Fruit fly (Drosophila melanogaster) whole organism, embryonic: ENCODE measurements around the gene Jon99Ci.

Experiments used
- ATbp ChIP-seq: fragments of 200-800 bp; sonication (Bioruptor generic); optimal IDR thresholded peaks from 2 replicates; lab custom pipeline; 2017; ENCODE audit warnings: missing biosample characterization, mild to moderate bottlenecking, missing genetic modification characterization, missing genetic modification reagents
- C15 ChIP-seq: fragments of 200-800 bp; sonication (Bioruptor generic); IDR thresholded peaks from 3 replicates; pipeline ENCODE4 v1.3.6; 2022; ENCODE audit warnings: missing biosample characterization, missing genetic modification characterization
- CG1024 ChIP-seq: fragments of 200-800 bp; sonication (Bioruptor generic); IDR thresholded peaks from 2 replicates; pipeline ENCODE4 v1.3.6; 2022; ENCODE audit warnings: missing biosample characterization, missing genetic modification characterization
- CG11456 ChIP-seq: fragments of 200-800 bp; sonication (Bioruptor generic); IDR thresholded peaks from 3 replicates; pipeline ENCODE4 v1.3.6; 2022; ENCODE audit warnings: missing biosample characterization, missing genetic modification characterization
- CG12744 ChIP-seq: fragments of 200-800 bp; sonication (Bioruptor generic); optimal IDR thresholded peaks from 2 replicates; lab custom pipeline; 2016; ENCODE audit warnings: missing biosample characterization, missing genetic modification characterization
- CG13624 ChIP-seq: fragments of 200-800 bp; sonication (Bioruptor generic); optimal IDR thresholded peaks from 2 replicates; lab custom pipeline; 2016; ENCODE audit warnings: missing biosample characterization, missing genetic modification characterization
- CG14860 ChIP-seq: fragments of 200-800 bp; sonication (Bioruptor generic); IDR thresholded peaks from 3 replicates; pipeline ENCODE4 v1.3.6; 2022; ENCODE audit warnings: missing biosample characterization, missing genetic modification characterization; ENCODE audit not compliant: partially characterized antibody
- CG1529 ChIP-seq: fragments of 200-800 bp; sonication (Bioruptor generic); optimal IDR thresholded peaks from 3 replicates; lab custom pipeline; 2018; ENCODE audit warnings: missing biosample characterization, missing genetic modification characterization
- CG16779 ChIP-seq: fragments of 200-800 bp; sonication (Bioruptor generic); IDR thresholded peaks from 2 replicates; pipeline ENCODE4 v1.3.6; 2022; ENCODE audit warnings: missing biosample characterization, missing genetic modification characterization
- CG17361 ChIP-seq: fragments of 200-800 bp; sonication (Bioruptor generic); IDR thresholded peaks from 3 replicates; pipeline ENCODE4 v1.3.6; 2022; ENCODE audit warnings: missing biosample characterization, missing genetic modification characterization
- CG4282 ChIP-seq: fragments of 200-800 bp; sonication (Bioruptor generic); optimal IDR thresholded peaks from 2 replicates; lab custom pipeline; 2016; ENCODE audit warnings: missing biosample characterization, missing genetic modification characterization
- CG6272 ChIP-seq: fragments of 200-800 bp; sonication (Bioruptor generic); IDR thresholded peaks from 2 replicates; pipeline ENCODE4 v1.3.6; 2022; ENCODE audit warnings: missing biosample characterization, missing genetic modification characterization
- CG6654 ChIP-seq: fragments of 200-800 bp; sonication (Bioruptor generic); optimal IDR thresholded peaks from 2 replicates; lab custom pipeline; 2017; ENCODE audit warnings: missing biosample characterization, mild to moderate bottlenecking, missing genetic modification characterization
- CG6813 ChIP-seq: fragments of 200-800 bp; sonication (Bioruptor generic); optimal IDR thresholded peaks from 2 replicates; lab custom pipeline; 2017; ENCODE audit warnings: missing biosample characterization, missing genetic modification characterization, mild to moderate bottlenecking, moderate library complexity, missing genetic modification reagents
- CG8281 ChIP-seq: fragments of 200-800 bp; sonication (Bioruptor generic); optimal IDR thresholded peaks from 2 replicates; lab custom pipeline; 2018; ENCODE audit warnings: missing biosample characterization, mild to moderate bottlenecking, missing genetic modification characterization, moderate library complexity
- CG8944 ChIP-seq: fragments of 200-800 bp; sonication (Bioruptor generic); optimal IDR thresholded peaks from 3 replicates; lab custom pipeline; 2016; ENCODE audit warnings: missing biosample characterization, missing genetic modification characterization
- Dek ChIP-seq: fragments of 200-800 bp; sonication (Bioruptor generic); optimal IDR thresholded peaks from 3 replicates; lab custom pipeline; 2019; ENCODE audit warnings: missing biosample characterization, mild to moderate bottlenecking, missing genetic modification characterization, moderate library complexity
- E2f1 ChIP-seq: fragments of 200-800 bp; sonication (Bioruptor generic); IDR thresholded peaks from 2 replicates; pipeline ENCODE4 v1.3.6; 2022; ENCODE audit warnings: missing biosample characterization, missing genetic modification characterization
- GATAe ChIP-seq: fragments of 200-800 bp; sonication (Bioruptor generic); conservative IDR thresholded peaks from 2 replicates; pipeline ENCODE4 v1.3.6; 2022; ENCODE audit warnings: missing biosample characterization, missing genetic modification characterization
- HLH4C ChIP-seq: fragments of 200-800 bp; sonication (Bioruptor generic); IDR thresholded peaks from 3 replicates; pipeline ENCODE4 v1.3.6; 2022; ENCODE audit warnings: missing biosample characterization, missing genetic modification characterization; ENCODE audit not compliant: partially characterized antibody
- Hey ChIP-seq: fragments of 200-800 bp; sonication (Bioruptor generic); optimal IDR thresholded peaks from 3 replicates; lab custom pipeline; 2018; ENCODE audit warnings: missing biosample characterization, mild to moderate bottlenecking, missing genetic modification characterization
- Hr39 ChIP-seq: fragments of >200 bp; optimal IDR thresholded peaks from 2 replicates; lab custom pipeline; 2017
- Nf-YC ChIP-seq: fragments of 200-800 bp; optimal IDR thresholded peaks from 3 replicates; lab custom pipeline; 2019; ENCODE audit warnings: missing biosample characterization, mild to moderate bottlenecking, missing genetic modification characterization, moderate library complexity
- NfI ChIP-seq: fragments of 200-800 bp; sonication (Bioruptor generic); optimal IDR thresholded peaks from 3 replicates; lab custom pipeline; 2018; ENCODE audit warnings: missing biosample characterization, mild to moderate bottlenecking, missing genetic modification characterization, moderate library complexity
- ap ChIP-seq: fragments of 200-800 bp; sonication (Bioruptor generic); IDR thresholded peaks from 2 replicates; pipeline ENCODE4 v1.3.6; 2022; ENCODE audit warnings: missing biosample characterization, missing genetic modification characterization
- ash1 ChIP-seq: fragments of 200-800 bp; sonication (Bioruptor generic); optimal IDR thresholded peaks from 2 replicates; lab custom pipeline; 2018; ENCODE audit warnings: missing biosample characterization, mild to moderate bottlenecking, missing genetic modification characterization
- btn ChIP-seq: fragments of 200-800 bp; sonication (Bioruptor generic); optimal IDR thresholded peaks from 2 replicates; lab custom pipeline; 2016; ENCODE audit warnings: missing biosample characterization, missing genetic modification characterization
- crc ChIP-seq: fragments of 200-800 bp; sonication (Bioruptor generic); optimal IDR thresholded peaks from 2 replicates; lab custom pipeline; 2016; ENCODE audit warnings: missing biosample characterization, missing genetic modification characterization
- crol ChIP-seq: fragments of 200-800 bp; sonication (Bioruptor generic); IDR thresholded peaks from 2 replicates; pipeline ENCODE4 v1.3.6; 2022; ENCODE audit warnings: missing biosample characterization, missing genetic modification characterization
- crp ChIP-seq, 2 experiments: fragments of 200-800 bp; sonication (Bioruptor generic); optimal IDR thresholded peaks; 2 replicates in 1 of 2; 3 replicates in 1 of 2; lab custom pipeline; 2017; ENCODE audit warnings: missing biosample characterization in 2 of 2, missing genetic modification characterization in 2 of 2, mild to moderate bottlenecking in 1 of 2, moderate library complexity in 1 of 2
- dan ChIP-seq: fragments of 200-800 bp; sonication (Bioruptor generic); IDR thresholded peaks from 2 replicates; pipeline ENCODE4 v1.3.6; 2022; ENCODE audit warnings: missing biosample characterization, missing genetic modification characterization
- disco-r ChIP-seq: fragments of 200-800 bp; sonication (Bioruptor generic); optimal IDR thresholded peaks from 2 replicates; lab custom pipeline; 2016; ENCODE audit warnings: missing biosample characterization, missing genetic modification characterization
- exex ChIP-seq: fragments of 200-800 bp; sonication (Bioruptor generic); optimal IDR thresholded peaks from 4 replicates; lab custom pipeline; 2018; ENCODE audit warnings: missing biosample characterization, mild to moderate bottlenecking, missing genetic modification characterization, moderate library complexity
- lab ChIP-seq: fragments of 200-800 bp; sonication (Bioruptor generic); optimal IDR thresholded peaks from 3 replicates; lab custom pipeline; 2017; ENCODE audit warnings: missing biosample characterization, missing genetic modification characterization, mild to moderate bottlenecking, moderate library complexity, missing genetic modification reagents
- shn ChIP-seq: fragments of 200-800 bp; sonication (Bioruptor generic); optimal IDR thresholded peaks from 3 replicates; lab custom pipeline; 2016; ENCODE audit warnings: missing biosample characterization, missing genetic modification characterization
- z ChIP-seq: fragments of 200-800 bp; sonication (Bioruptor generic); IDR thresholded peaks from 3 replicates; pipeline ENCODE4 v1.3.6; 2022; ENCODE audit warnings: missing biosample characterization, missing genetic modification characterization
- zfh1 ChIP-seq: fragments of 200-800 bp; sonication (Bioruptor generic); IDR thresholded peaks from 3 replicates; pipeline ENCODE4 v1.3.6; 2022; ENCODE audit warnings: missing biosample characterization, missing genetic modification characterization

Jon99Ci gene

dm6 chr3R:29933007-29933464 is 7.0 kb upstream of the Jon99Ci start, which contains the start of the genes Cog7, CG42557 and CG42558 (continued):
- TF ChIP-seq crp (GFP tag; optimal IDR thresholded peaks at IDR 0.05; lab: Kevin White, UChicago), result peak in 1 of 2 experiments; percentile 14
- TF ChIP-seq crc (GFP tag; lab: Kevin White, UChicago), result no peak
- TF ChIP-seq lab, result no peak
- no peak for TF ChIP-seq ap (GFP tag; lab: Robert Waterston, UW)
- TF ChIP-seq Nf-YC, result no peak
- TF ChIP-seq z (GFP tag; lab: Robert Waterston, UW), result no peak
- no peak for TF ChIP-seq HLH4C (GFP tag; lab: Robert Waterston, UW)
- TF ChIP-seq GATAe, result no peak

- no peak for TF ChIP-seq CG11456 (GFP tag; lab: Robert Waterston, UW)
- no peak for TF ChIP-seq CG6654 (GFP tag; lab: Kevin White, UChicago)
- TF ChIP-seq zfh1 (GFP tag; lab: Robert Waterston, UW), result no peak
- no peak for TF ChIP-seq ATbp (GFP tag; lab: Kevin White, UChicago)
- no peak for TF ChIP-seq CG17361 (GFP tag; lab: Robert Waterston, UW)
- no peak for TF ChIP-seq crol (GFP tag; lab: Robert Waterston, UW)
- TF ChIP-seq CG6813 (GFP tag; lab: Kevin White, UChicago), result no peak
- TF ChIP-seq E2f1 (GFP tag; lab: Robert Waterston, UW), result no peak
- TF ChIP-seq CG13624 (GFP tag; lab: Kevin White, UChicago), result no peak
- no peak for TF ChIP-seq CG1024
- TF ChIP-seq CG12744 (GFP tag; lab: Kevin White, UChicago), result no peak
- TF ChIP-seq CG1529 (GFP tag; lab: Kevin White, UChicago), result no peak
Measured at dm6 chr3R:29930286-29930685, 4.3 kb upstream of the Jon99Ci start, which contains the start of gene alpha-Man-Ic. Gene alpha-Man-Ic, minus strand, starts transcription at chr3R:29930386.

dm6 chr3R:29926955-29927354 is 966 bp upstream of the Jon99Ci start, which contains the start of gene CG15522:
Gene CG15522, plus strand, starts transcription at chr3R:29927255.
- TF ChIP-seq Hey (no peak), disco-r (GFP tag; lab: Kevin White, UChicago) (no peak), ash1 (GFP tag; lab: Kevin White, UChicago) (no peak), btn (GFP tag; lab: Kevin White, UChicago) (no peak), CG16779 (GFP tag; lab: Robert Waterston, UW) (no peak), Dek (no peak), CG8281 (no peak), CG6272 (GFP tag; lab: Robert Waterston, UW) (no peak), lab (no peak), shn (GFP tag; lab: Kevin White, UChicago) (no peak), CG8944 (GFP tag; lab: Kevin White, UChicago) (no peak), Hr39 (no peak), CG4282 (GFP tag; lab: Kevin White, UChicago) (no peak), dan (GFP tag; lab: Robert Waterston, UW) (no peak), NfI (no peak)

dm6 chr3R:29924515-29924914 is 1.5 kb downstream of the Jon99Ci start, which contains the start of gene Jon99Cii:
Gene Jon99Cii, minus strand, starts transcription at chr3R:29924615.
- TF ChIP-seq C15, result peak; percentile 41; the same call in 1 of the 3 replicates
- TF ChIP-seq CG14860 (GFP tag; lab: Robert Waterston, UW), result 0 out of 3 replicates have a peak, but pooled peaks have one; percentile 20
- peak; percentile 28 for TF ChIP-seq exex
